Fruit fly (Drosophila melanogaster): ENCODE results near the gene sr.

Gene sr

DNA sequence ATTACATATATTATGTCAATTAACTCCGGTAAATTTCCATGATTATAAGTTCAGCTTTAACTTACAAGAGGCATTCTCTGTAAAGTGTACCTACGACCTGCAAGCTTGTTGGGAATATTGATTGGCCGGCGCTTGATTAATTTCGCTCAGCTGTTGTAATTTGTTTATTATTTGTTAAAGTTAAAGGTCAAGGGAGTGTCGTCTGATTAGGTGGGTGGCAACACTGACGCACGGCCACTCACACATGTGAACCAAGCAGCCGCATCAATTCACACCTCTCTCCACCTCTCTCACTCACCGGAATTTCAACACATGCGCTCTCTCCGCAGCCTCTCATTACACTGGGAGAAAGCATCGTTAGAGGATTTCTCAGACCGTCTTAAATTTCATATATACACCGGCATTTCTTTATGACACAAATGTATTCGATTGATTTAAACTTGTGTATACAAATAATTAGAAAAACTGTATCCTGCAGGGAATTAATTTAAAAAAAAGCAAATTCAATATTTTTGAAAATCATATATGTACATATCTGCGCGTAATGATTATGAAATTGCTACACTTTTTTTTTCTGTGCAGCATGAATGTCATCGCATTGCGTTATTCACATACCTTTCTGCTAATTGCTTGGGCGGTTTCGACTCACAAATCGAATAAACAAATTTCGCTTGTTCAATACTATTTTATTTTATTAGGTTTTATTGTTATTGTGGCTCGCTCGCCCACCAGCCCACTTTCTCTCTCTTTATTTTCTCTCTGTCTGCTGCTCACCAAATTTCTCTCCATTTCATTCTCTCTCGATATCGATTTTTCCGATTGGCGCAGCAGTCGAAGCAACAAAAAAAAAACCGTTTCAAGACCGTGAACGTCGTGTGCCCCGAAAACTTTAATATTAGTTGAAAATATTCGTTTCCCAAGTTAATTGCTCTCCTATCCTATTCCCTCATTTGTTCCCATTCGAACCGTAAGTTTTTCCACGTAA lies 81.7 kb downstream of the sr start (continued):
- no peak for TF ChIP-seq spab (GFP tag; optimal IDR thresholded peaks at IDR 0.05)
- TF ChIP-seq Lpt (GFP tag; optimal IDR thresholded peaks at IDR 0.05): peak; percentile 77
- peak; percentile 66 for TF ChIP-seq Gug (GFP tag; IDR thresholded peaks at IDR 0.05)
- TF ChIP-seq CG3032 (tag; optimal IDR thresholded peaks at IDR 0.05): peak; percentile 64
- no peak for TF ChIP-seq ss (GFP tag; optimal IDR thresholded peaks at IDR 0.05)
- TF ChIP-seq CG7368 (GFP tag; optimal IDR thresholded peaks at IDR 0.05): no peak
- peak; percentile 79 for TF ChIP-seq lz (GFP tag; optimal IDR thresholded peaks at IDR 0.05)
- no peak for TF ChIP-seq Met (GFP tag; optimal IDR thresholded peaks at IDR 0.05)
- peak; percentile 64 for TF ChIP-seq Sox15 (GFP tag; optimal IDR thresholded peaks at IDR 0.05)
- TF ChIP-seq dac (GFP tag; optimal IDR thresholded peaks at IDR 0.05): peak; percentile 67
- no peak for TF ChIP-seq CG1621 (tag; optimal IDR thresholded peaks at IDR 0.05)
- TF ChIP-seq CG34406 (GFP tag; optimal IDR thresholded peaks at IDR 0.05): no peak
- TF ChIP-seq CG16779 (tag; optimal IDR thresholded peaks at IDR 0.05): peak; percentile 71
- TF ChIP-seq Blimp-1 (GFP tag; optimal IDR thresholded peaks at IDR 0.05): peak; percentile 47
- TF ChIP-seq CG11294 (GFP tag; IDR thresholded peaks at IDR 0.05): peak; percentile 58
- no peak for TF ChIP-seq CG6808 (GFP tag; optimal IDR thresholded peaks at IDR 0.05)
- TF ChIP-seq topi (GFP tag; optimal IDR thresholded peaks at IDR 0.05): peak; percentile 83
- TF ChIP-seq Hr4 (GFP tag; optimal IDR thresholded peaks at IDR 0.05): peak; percentile 92
- TF ChIP-seq pdm3 (GFP tag; optimal IDR thresholded peaks at IDR 0.05): peak; percentile 85
- TF ChIP-seq Eip78C (GFP tag): peak; percentile 96
- TF ChIP-seq CG6792 (GFP tag; optimal IDR thresholded peaks at IDR 0.05): peak; percentile 66
- TF ChIP-seq eg (GFP tag; IDR thresholded peaks at IDR 0.05): peak; percentile 74; the same call in 2 of the 3 replicates
- TF ChIP-seq Hr38 (GFP tag; optimal IDR thresholded peaks at IDR 0.05): no peak
- peak; percentile 79 for TF ChIP-seq CG4318 (GFP tag; optimal IDR thresholded peaks at IDR 0.05)
- TF ChIP-seq CG6163 (GFP tag; IDR thresholded peaks at IDR 0.05): peak; percentile 74
- TF ChIP-seq CG32006 (GFP tag; optimal IDR thresholded peaks at IDR 0.05): peak; percentile 95
- TF ChIP-seq fkh (GFP tag; optimal IDR thresholded peaks at IDR 0.05): no peak

DNA sequence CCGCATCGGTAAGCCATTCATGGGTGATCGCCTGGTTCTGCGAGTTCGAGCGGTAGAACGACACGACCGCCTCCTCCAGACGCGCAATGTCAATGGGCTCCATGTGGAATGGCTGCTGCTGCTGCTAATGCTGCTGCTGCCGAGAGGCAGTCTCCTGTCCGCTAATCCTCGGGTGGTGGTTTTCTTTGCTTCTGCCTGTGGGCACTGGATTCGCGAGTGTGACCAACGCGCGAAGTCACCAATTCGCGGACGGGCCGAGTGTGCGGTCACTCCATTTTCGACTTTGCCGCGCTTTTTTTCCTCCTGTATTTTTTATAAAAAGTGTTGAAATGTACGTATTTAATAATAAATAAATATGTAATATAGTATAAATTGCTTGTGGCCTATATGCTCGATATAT lies 92.6 kb downstream of the sr start, which contains the start of gene cdm:
cdm (minus strand) TSS at position 236 of the 400 bp plus-strand sequence.
- no peak for TF ChIP-seq acj6 (GFP tag; optimal IDR thresholded peaks at IDR 0.05)
- peak; percentile 8 for TF ChIP-seq esn (GFP tag; optimal IDR thresholded peaks at IDR 0.05)
- TF ChIP-seq Eip75B (GFP tag; optimal IDR thresholded peaks at IDR 0.05): no peak
- peak; percentile 19; the same call in 1 of the 3 replicates for TF ChIP-seq CG6163 (GFP tag; IDR thresholded peaks at IDR 0.05)
- no peak for TF ChIP-seq CG15336 (GFP tag; IDR thresholded peaks at IDR 0.05)
- TF ChIP-seq eg (GFP tag; IDR thresholded peaks at IDR 0.05): no peak
- TF ChIP-seq Lpt (GFP tag; optimal IDR thresholded peaks at IDR 0.05): no peak

Measured in whole organism, prepupa.